ENCODE assay signal across 1 fruit fly cellular context in genomic region chrX:9141219-9141618, dm6.
TF ChIP-seq lines count a peak whose summit lies in the region.

No protein-coding gene starts in this region.

TF ChIP-seq in whole organism, embryonic, 481 proteins besides CTCF, POLR2A, EP300 and RAD21 (continued from another document and continues in another):
- TF ChIP-seq CG4328 (GFP tag; optimal IDR thresholded peaks at IDR 0.05; lab: Kevin White, UChicago) (peak; percentile 2), lilli (GFP tag; optimal IDR thresholded peaks at IDR 0.05; lab: Kevin White, UChicago) (peak; percentile 68), Sox102F (GFP tag; optimal IDR thresholded peaks at IDR 0.05; lab: Kevin White, UChicago) (no peak), disco-r (GFP tag; optimal IDR thresholded peaks at IDR 0.05; lab: Kevin White, UChicago) (no peak), hb (GFP tag; IDR thresholded peaks at IDR 0.05; lab: Robert Waterston, UW; ENCODE audit: partially characterized antibody) (0 out of 3 replicates have a peak, but pooled peaks have one; percentile 24), Adf1 (GFP tag; IDR thresholded peaks at IDR 0.05; lab: Robert Waterston, UW) (0 out of 2 replicates have a peak, but pooled peaks have one; percentile 12), CG16863 (GFP tag; optimal IDR thresholded peaks at IDR 0.05; lab: Kevin White, UChicago) (peak; percentile 73), bab2 (GFP tag; optimal IDR thresholded peaks at IDR 0.05; lab: Kevin White, UChicago) (peak; percentile 71), GATAe (GFP tag; conservative IDR thresholded peaks at IDR 0.05; lab: Robert Waterston, UW) (no peak), maf-S (GFP tag; optimal IDR thresholded peaks at IDR 0.05; lab: Kevin White, UChicago) (peak; percentile 37), unc-4 (GFP tag; IDR thresholded peaks at IDR 0.05; lab: Robert Waterston, UW; ENCODE audit: partially characterized antibody) (no peak), CG31224 (GFP tag; IDR thresholded peaks at IDR 0.05; lab: Robert Waterston, UW) (peak; percentile 62; the same call in 1 of the 2 replicates), CG1832 (GFP tag; optimal IDR thresholded peaks at IDR 0.05; lab: Kevin White, UChicago) (no peak), bsh (GFP tag; optimal IDR thresholded peaks at IDR 0.05; lab: Kevin White, UChicago) (peak; percentile 26 to 80), Hand (GFP tag; optimal IDR thresholded peaks at IDR 0.05; lab: Kevin White, UChicago) (peak; percentile 55), CG10366 (GFP tag; IDR thresholded peaks at IDR 0.05; lab: Robert Waterston, UW) (peak; percentile 81), CG9932 (GFP tag; IDR thresholded peaks at IDR 0.05; lab: Robert Waterston, UW) (peak; percentile 72), Side (GFP tag; optimal IDR thresholded peaks at IDR 0.05; lab: Kevin White, UChicago) (peak; percentile 39), usp (GFP tag; optimal IDR thresholded peaks at IDR 0.05; lab: Kevin White, UChicago) (no peak), Sox100B (GFP tag; optimal IDR thresholded peaks at IDR 0.05; lab: Kevin White, UChicago) (no peak), pb (GFP tag; optimal IDR thresholded peaks at IDR 0.05; lab: Kevin White, UChicago) (peak; percentile 72), ara (GFP tag; IDR thresholded peaks at IDR 0.05; lab: Robert Waterston, UW) (peak; percentile 90), CG16779 (GFP tag; IDR thresholded peaks at IDR 0.05; lab: Robert Waterston, UW) (peak; percentile 52; the same call in 1 of the 2 replicates), crp (GFP tag; optimal IDR thresholded peaks at IDR 0.05; lab: Kevin White, UChicago) (peak in 1 of 2 experiments; percentile 22), rib (GFP tag; IDR thresholded peaks at IDR 0.05; lab: Robert Waterston, UW) (no peak), unpg (GFP tag; optimal IDR thresholded peaks at IDR 0.05; lab: Kevin White, UChicago) (peak; percentile 69), cad (GFP tag; optimal IDR thresholded peaks at IDR 0.05; lab: Kevin White, UChicago) (no peak), kah (GFP tag; optimal IDR thresholded peaks at IDR 0.05; lab: Kevin White, UChicago) (peak; percentile 18), sim (GFP tag; IDR thresholded peaks at IDR 0.05; lab: Robert Waterston, UW) (peak; percentile 70), CG10431 (GFP tag; optimal IDR thresholded peaks at IDR 0.05; lab: Kevin White, UChicago) (no peak), Hr51 (GFP tag; optimal IDR thresholded peaks at IDR 0.05; lab: Kevin White, UChicago) (peak; percentile 23 to 60), CG6813 (GFP tag; optimal IDR thresholded peaks at IDR 0.05; lab: Kevin White, UChicago) (peak; percentile 71), Dp (GFP tag; optimal IDR thresholded peaks at IDR 0.05; lab: Kevin White, UChicago) (no peak), Oli (tag; optimal IDR thresholded peaks at IDR 0.05; lab: Kevin White, UChicago) (peak; percentile 71), dm (GFP tag; optimal IDR thresholded peaks at IDR 0.05; lab: Kevin White, UChicago) (peak; percentile 20), CG17612 (GFP tag; IDR thresholded peaks at IDR 0.05; lab: Robert Waterston, UW) (peak; percentile 57; the same call in 1 of the 2 replicates), zfh1 (GFP tag; IDR thresholded peaks at IDR 0.05; lab: Robert Waterston, UW) (peak; percentile 92), CG42726 (GFP tag; IDR thresholded peaks at IDR 0.05; lab: Robert Waterston, UW; ENCODE audit: partially characterized antibody) (no peak), cato (GFP tag; optimal IDR thresholded peaks at IDR 0.05; lab: Kevin White, UChicago; ENCODE audit: borderline replicate concordance) (no peak), btn (GFP tag; optimal IDR thresholded peaks at IDR 0.05; lab: Kevin White, UChicago) (peak; percentile 45), HmgD (GFP tag; optimal IDR thresholded peaks at IDR 0.05; lab: Kevin White, UChicago) (no peak), wdn (GFP tag; IDR thresholded peaks at IDR 0.05; lab: Robert Waterston, UW) (peak; percentile 58; the same call in 1 of the 2 replicates), Dip2 (GFP tag; IDR thresholded peaks at IDR 0.05; lab: Robert Waterston, UW) (no peak), CG31388 (GFP tag; optimal IDR thresholded peaks at IDR 0.05; lab: Kevin White, UChicago) (no peak), CG8944 (GFP tag; optimal IDR thresholded peaks at IDR 0.05; lab: Kevin White, UChicago) (peak; percentile 79), Poxn (GFP tag; IDR thresholded peaks at IDR 0.05; lab: Robert Waterston, UW) (no peak), Dll (GFP tag; IDR thresholded peaks at IDR 0.05; lab: Robert Waterston, UW; ENCODE audit: partially characterized antibody) (no peak), Hsf (GFP tag; optimal IDR thresholded peaks at IDR 0.05; lab: Kevin White, UChicago) (peak; percentile 73), CG18599 (GFP tag; optimal IDR thresholded peaks at IDR 0.05; lab: Kevin White, UChicago) (peak; percentile 78), CG1602 (GFP tag; optimal IDR thresholded peaks at IDR 0.05; lab: Kevin White, UChicago) (peak; percentile 43), CG6654 (GFP tag; optimal IDR thresholded peaks at IDR 0.05; lab: Kevin White, UChicago) (no peak), pfk (GFP tag; optimal IDR thresholded peaks at IDR 0.05; lab: Kevin White, UChicago) (no peak), pnt (GFP tag; optimal IDR thresholded peaks at IDR 0.05; lab: Kevin White, UChicago) (peak; percentile 82), PHDP (tag; optimal IDR thresholded peaks at IDR 0.05; lab: Kevin White, UChicago) (peak; percentile 53), cg (GFP tag; optimal IDR thresholded peaks at IDR 0.05; lab: Kevin White, UChicago) (no peak), Vsx1 (GFP tag; optimal IDR thresholded peaks at IDR 0.05; lab: Kevin White, UChicago) (no peak), chm (GFP tag; IDR thresholded peaks at IDR 0.05; lab: Robert Waterston, UW) (peak; percentile 86), CG18619 (GFP tag; optimal IDR thresholded peaks at IDR 0.05; lab: Kevin White, UChicago) (peak; percentile 58), Xrp1 (GFP tag; IDR thresholded peaks at IDR 0.05; lab: Robert Waterston, UW) (peak; percentile 93), CG12219 (GFP tag; optimal IDR thresholded peaks at IDR 0.05; lab: Kevin White, UChicago) (peak; percentile 78), Nf-YC (tag; optimal IDR thresholded peaks at IDR 0.05; lab: Kevin White, UChicago) (peak; percentile 47), Ets65A (GFP tag; lab: Kevin White, UChicago) (peak; percentile 92), Lim3 (GFP tag; IDR thresholded peaks at IDR 0.05; lab: Robert Waterston, UW) (peak; percentile 32; the same call in 1 of the 2 replicates), psq (GFP tag; optimal IDR thresholded peaks at IDR 0.05; lab: Kevin White, UChicago) (peak; percentile 1), CG7928 (GFP tag; optimal IDR thresholded peaks at IDR 0.05; lab: Kevin White, UChicago) (no peak), CG9727 (GFP tag; optimal IDR thresholded peaks at IDR 0.05; lab: Kevin White, UChicago) (peak; percentile 74), CG5953 (GFP tag; IDR thresholded peaks at IDR 0.05; lab: Robert Waterston, UW) (peak; percentile 65), CG14710 (tag; optimal IDR thresholded peaks at IDR 0.05; lab: Kevin White, UChicago) (peak; percentile 68), CG4820 (GFP tag; optimal IDR thresholded peaks at IDR 0.05; lab: Kevin White, UChicago) (peak; percentile 70), her (GFP tag; optimal IDR thresholded peaks at IDR 0.05; lab: Kevin White, UChicago) (peak; percentile 56), Mes4 (GFP tag; optimal IDR thresholded peaks at IDR 0.05; lab: Kevin White, UChicago) (peak; percentile 25), org-1 (GFP tag; optimal IDR thresholded peaks at IDR 0.05; lab: Kevin White, UChicago) (no peak), Neu2 (GFP tag; optimal IDR thresholded peaks at IDR 0.05; lab: Kevin White, UChicago; ENCODE audit: borderline replicate concordance) (no peak), Ravus (GFP tag; IDR thresholded peaks at IDR 0.05; lab: Robert Waterston, UW) (peak; percentile 55), tna (GFP tag; IDR thresholded peaks at IDR 0.05; lab: Robert Waterston, UW; ENCODE audit: partially characterized antibody) (no peak), amos (GFP tag; IDR thresholded peaks at IDR 0.05; lab: Robert Waterston, UW; ENCODE audit: partially characterized antibody) (no peak), vnd (GFP tag; IDR thresholded peaks at IDR 0.05; lab: Robert Waterston, UW; ENCODE audit: partially characterized antibody) (no peak), Bgb (GFP tag; IDR thresholded peaks at IDR 0.05; lab: Robert Waterston, UW; ENCODE audit: partially characterized antibody) (no peak), sr (GFP tag; IDR thresholded peaks at IDR 0.05; lab: Robert Waterston, UW) (peak; percentile 48; the same call in 1 of the 3 replicates), gro (GFP tag; optimal IDR thresholded peaks at IDR 0.05; lab: Kevin White, UChicago) (no peak), jing (GFP tag; optimal IDR thresholded peaks at IDR 0.05; lab: Kevin White, UChicago) (peak; percentile 43), CG17829 (tag; optimal IDR thresholded peaks at IDR 0.05; lab: Kevin White, UChicago) (peak; percentile 70), CG4854 (GFP tag; optimal IDR thresholded peaks at IDR 0.05; lab: Kevin White, UChicago) (peak; percentile 58), CG10543 (GFP tag; optimal IDR thresholded peaks at IDR 0.05; lab: Kevin White, UChicago) (peak; percentile 60), nom (GFP tag; optimal IDR thresholded peaks at IDR 0.05; lab: Kevin White, UChicago) (peak; percentile 79), CG17802 (tag; optimal IDR thresholded peaks at IDR 0.05; lab: Kevin White, UChicago) (peak; percentile 43), Ada2b (GFP tag; IDR thresholded peaks at IDR 0.05; lab: Robert Waterston, UW) (peak; percentile 86), CG14050 (GFP tag; IDR thresholded peaks at IDR 0.05; lab: Robert Waterston, UW) (peak; percentile 75), twi (tag; optimal IDR thresholded peaks at IDR 0.05; lab: Kevin White, UChicago) (peak; percentile 24), CG6254 (GFP tag; optimal IDR thresholded peaks at IDR 0.05; lab: Kevin White, UChicago) (peak; percentile 40), CG10979 (tag; optimal IDR thresholded peaks at IDR 0.05; lab: Kevin White, UChicago) (peak; percentile 76), CG6791 (GFP tag; IDR thresholded peaks at IDR 0.05; lab: Robert Waterston, UW; ENCODE audit: partially characterized antibody) (no peak), Lpt (GFP tag; optimal IDR thresholded peaks at IDR 0.05; lab: Kevin White, UChicago) (no peak), al (GFP tag; IDR thresholded peaks at IDR 0.05; lab: Robert Waterston, UW) (peak; percentile 55), CG32532 (GFP tag; IDR thresholded peaks at IDR 0.05; lab: Robert Waterston, UW) (peak; percentile 84), sqz (GFP tag; optimal IDR thresholded peaks at IDR 0.05; lab: Kevin White, UChicago) (peak; percentile 7), C15 (GFP tag; IDR thresholded peaks at IDR 0.05; lab: Robert Waterston, UW) (0 out of 3 replicates have a peak, but pooled peaks have one; percentile 44), vfl (GFP tag; optimal IDR thresholded peaks at IDR 0.05; lab: Kevin White, UChicago) (peak; percentile 46), Rfx (GFP tag; IDR thresholded peaks at IDR 0.05; lab: Robert Waterston, UW) (peak; percentile 89), klu (GFP tag; IDR thresholded peaks at IDR 0.05; lab: Robert Waterston, UW) (peak; percentile 45; the same call in 1 of the 2 replicates), tio (GFP tag; optimal IDR thresholded peaks at IDR 0.05; lab: Kevin White, UChicago) (no peak), tll (GFP tag; optimal IDR thresholded peaks at IDR 0.05; lab: Kevin White, UChicago) (no peak), CG17359 (tag; optimal IDR thresholded peaks at IDR 0.05; lab: Kevin White, UChicago) (peak; percentile 68), D19B (GFP tag; optimal IDR thresholded peaks at IDR 0.05; lab: Kevin White, UChicago) (no peak), CG2116 (GFP tag; optimal IDR thresholded peaks at IDR 0.05; lab: Kevin White, UChicago) (peak; percentile 5), peb (GFP tag; IDR thresholded peaks at IDR 0.05; lab: Robert Waterston, UW) (peak; percentile 77), oc (tag; optimal IDR thresholded peaks at IDR 0.05; lab: Kevin White, UChicago) (peak; percentile 61), CG10147 (GFP tag; optimal IDR thresholded peaks at IDR 0.05; lab: Kevin White, UChicago) (no peak), CG5180 (GFP tag; optimal IDR thresholded peaks at IDR 0.05; lab: Kevin White, UChicago) (peak; percentile 71), zen2 (GFP tag; IDR thresholded peaks at IDR 0.05; lab: Robert Waterston, UW; ENCODE audit: partially characterized antibody) (no peak), Scr (GFP tag; IDR thresholded peaks at IDR 0.05; lab: Robert Waterston, UW; ENCODE audit: partially characterized antibody) (no peak), Dbx (GFP tag; IDR thresholded peaks at IDR 0.05; lab: Robert Waterston, UW) (peak; percentile 78), tup (GFP tag; optimal IDR thresholded peaks at IDR 0.05; lab: Kevin White, UChicago) (no peak), otp (GFP tag; IDR thresholded peaks at IDR 0.05; lab: Robert Waterston, UW) (peak; percentile 88), CG10209 (GFP tag; optimal IDR thresholded peaks at IDR 0.05; lab: Kevin White, UChicago) (peak; percentile 72), ranshi (GFP tag; IDR thresholded peaks at IDR 0.05; lab: Robert Waterston, UW) (peak; percentile 85), pzg (GFP tag; optimal IDR thresholded peaks at IDR 0.05; lab: Kevin White, UChicago) (peak; percentile 10), chn (GFP tag; optimal IDR thresholded peaks at IDR 0.05; lab: Kevin White, UChicago) (peak; percentile 78), CkIIα-i1 (GFP tag; IDR thresholded peaks at IDR 0.05; lab: Robert Waterston, UW) (no peak), CG4282 (GFP tag; optimal IDR thresholded peaks at IDR 0.05; lab: Kevin White, UChicago) (no peak), CG7839 (tag; optimal IDR thresholded peaks at IDR 0.05; lab: Kevin White, UChicago) (peak; percentile 51), Hmr (GFP tag; optimal IDR thresholded peaks at IDR 0.05; lab: Kevin White, UChicago) (no peak), sc (optimal IDR thresholded peaks at IDR 0.05; lab: Kevin White, UChicago) (no peak), sc (GFP tag; optimal IDR thresholded peaks at IDR 0.05; lab: Kevin White, UChicago) (peak; percentile 40), shn (GFP tag; optimal IDR thresholded peaks at IDR 0.05; lab: Kevin White, UChicago) (peak; percentile 43), trh (GFP tag; optimal IDR thresholded peaks at IDR 0.05; lab: Kevin White, UChicago) (no peak), ase (GFP tag; IDR thresholded peaks at IDR 0.05; lab: Robert Waterston, UW) (peak; percentile 82), danr (GFP tag; IDR thresholded peaks at IDR 0.05; lab: Robert Waterston, UW) (peak; percentile 66), CG17385 (GFP tag; optimal IDR thresholded peaks at IDR 0.05; lab: Kevin White, UChicago) (no peak), Ptx1 (GFP tag; IDR thresholded peaks at IDR 0.05; lab: Robert Waterston, UW) (peak; percentile 85), dati (GFP tag; IDR thresholded peaks at IDR 0.05; lab: Robert Waterston, UW) (peak; percentile 67)
